Worm (Caenorhabditis elegans) whole organism, young adult: ENCODE results near the gene cid-1.

Source experiments
- bed-1 ChIP-seq: fragments of 200-800 bp; sonication (Bioruptor generic); IDR thresholded peaks from 2 replicates; pipeline ENCODE4 v1.3.6; 2022; ENCODE audit warnings: missing genetic modification reagents, missing genetic modification characterization, missing compliant biosample characterization
- cebp-2 ChIP-seq: fragments of 200-800 bp; sonication (Bioruptor generic); IDR thresholded peaks from 2 replicates; pipeline ENCODE4 v1.3.6; 2022; ENCODE audit warnings: missing genetic modification characterization, missing compliant biosample characterization
- madf-3 ChIP-seq: fragments of 200-800 bp; sonication (Bioruptor generic); IDR thresholded peaks from 2 replicates; pipeline ENCODE4 v1.3.6; 2022; ENCODE audit warnings: missing genetic modification reagents, missing genetic modification characterization, missing compliant biosample characterization
- madf-8 ChIP-seq: fragments of 200-800 bp; sonication (Bioruptor generic); conservative IDR thresholded peaks from 2 replicates; pipeline ENCODE4 v1.3.6; 2022; ENCODE audit warnings: missing genetic modification reagents, missing genetic modification characterization, missing compliant biosample characterization
- nhr-90 ChIP-seq: sonication (generic microtip); optimal IDR thresholded peaks from 2 replicates; lab custom pipeline; 2016; ENCODE audit warnings: missing genotype, mild to moderate bottlenecking, missing genetic modification characterization, missing compliant biosample characterization
- repo-1 ChIP-seq: sonication (generic microtip); optimal IDR thresholded peaks from 2 replicates; lab custom pipeline; 2017; ENCODE audit warnings: mild to moderate bottlenecking, missing genetic modification characterization, missing compliant biosample characterization
- ztf-28 ChIP-seq: fragments of 200-800 bp; sonication (Bioruptor generic); IDR thresholded peaks from 2 replicates; pipeline ENCODE4 v1.3.6; 2022; ENCODE audit warnings: missing genetic modification reagents, missing genetic modification characterization, missing compliant biosample characterization

ce11 chrIII:5146749-5147148, 27.0 kb upstream of the cid-1 start:
- TF ChIP-seq nhr-90 (tag; lab: Kevin White, UChicago) (no peak), repo-1 (tag; lab: Kevin White, UChicago) (no peak), bed-1 (GFP tag; lab: Robert Waterston, UW) (no peak), ztf-28 (GFP tag; lab: Robert Waterston, UW) (no peak), cebp-2 (GFP tag; lab: Robert Waterston, UW) (no peak), madf-8 (GFP tag; lab: Robert Waterston, UW) (no peak), madf-3 (GFP tag; lab: Robert Waterston, UW) (no peak)
